Fruit fly (Drosophila melanogaster): ENCODE measurements around the gene IFT46.

The IFT46 gene

dm6 chr2L:18626987-18627386 is 11.1 kb upstream of the IFT46 start (continued):
- TF ChIP-seq otp (GFP tag; IDR thresholded peaks at IDR 0.05) = peak; percentile 85
- TF ChIP-seq CG4854 (GFP tag; optimal IDR thresholded peaks at IDR 0.05) = peak; percentile 90
- TF ChIP-seq Lpt (GFP tag; optimal IDR thresholded peaks at IDR 0.05) = no peak
- TF ChIP-seq exex (tag; optimal IDR thresholded peaks at IDR 0.05) = peak; percentile 71
- peak; percentile 49 for TF ChIP-seq emc (GFP tag; optimal IDR thresholded peaks at IDR 0.05)
- TF ChIP-seq CG31224 (GFP tag; IDR thresholded peaks at IDR 0.05) = peak; percentile 50; the same call in 1 of the 2 replicates
- TF ChIP-seq CG32772 (GFP tag; IDR thresholded peaks at IDR 0.05) = peak; percentile 53
- TF ChIP-seq CG7745 (tag; optimal IDR thresholded peaks at IDR 0.05) = peak; percentile 42
- TF ChIP-seq CG17361 (GFP tag; IDR thresholded peaks at IDR 0.05) = peak; percentile 63; the same call in 2 of the 3 replicates
- peak; percentile 88 for TF ChIP-seq Atf6 (GFP tag; IDR thresholded peaks at IDR 0.05)
- TF ChIP-seq NC2α (GFP tag; optimal IDR thresholded peaks at IDR 0.05) = peak; percentile 91
- TF ChIP-seq dpn (GFP tag; optimal IDR thresholded peaks at IDR 0.05) = peak; percentile 56 to 80
- TF ChIP-seq kni (GFP tag; optimal IDR thresholded peaks at IDR 0.05) = peak; percentile 38
- no peak for TF ChIP-seq vnd (GFP tag; IDR thresholded peaks at IDR 0.05; ENCODE audit: partially characterized antibody)
- peak; percentile 71 for TF ChIP-seq onecut (GFP tag; IDR thresholded peaks at IDR 0.05)
- TF ChIP-seq jigr1 (GFP tag; IDR thresholded peaks at IDR 0.05) = no peak
- TF ChIP-seq tin (GFP tag; optimal IDR thresholded peaks at IDR 0.05) = peak; percentile 13
- TF ChIP-seq CG18599 (GFP tag; optimal IDR thresholded peaks at IDR 0.05) = peak; percentile 93
- no peak for TF ChIP-seq sc (optimal IDR thresholded peaks at IDR 0.05)
- peak; percentile 78 for TF ChIP-seq sc (GFP tag; optimal IDR thresholded peaks at IDR 0.05)
- peak; percentile 78 for TF ChIP-seq CG15479 (GFP tag; optimal IDR thresholded peaks at IDR 0.05)
- TF ChIP-seq CG11398 (GFP tag; optimal IDR thresholded peaks at IDR 0.05) = peak; percentile 90
- peak; percentile 87 for TF ChIP-seq Awh (GFP tag; IDR thresholded peaks at IDR 0.05)
- peak; percentile 76 for TF ChIP-seq repo (GFP tag; optimal IDR thresholded peaks at IDR 0.05)
- peak; percentile 74 for TF ChIP-seq CG6854 (GFP tag; optimal IDR thresholded peaks at IDR 0.05)
- TF ChIP-seq odd (GFP tag; optimal IDR thresholded peaks at IDR 0.05) = peak; percentile 93
- peak; percentile 78 for TF ChIP-seq CG10462 (GFP tag; optimal IDR thresholded peaks at IDR 0.05)
- TF ChIP-seq gsb (GFP tag; IDR thresholded peaks at IDR 0.05) = peak; percentile 51
- TF ChIP-seq CoRest (tag; optimal IDR thresholded peaks at IDR 0.05) = peak; percentile 73
- peak; percentile 47; the same call in 1 of the 2 replicates for TF ChIP-seq bowl (GFP tag; IDR thresholded peaks at IDR 0.05)
- peak; percentile 40 for TF ChIP-seq CG17912 (GFP tag; optimal IDR thresholded peaks at IDR 0.05)
- no peak for TF ChIP-seq dati (GFP tag; IDR thresholded peaks at IDR 0.05)
- peak; percentile 47 for TF ChIP-seq CG4820 (GFP tag; optimal IDR thresholded peaks at IDR 0.05)
- peak; percentile 58 for TF ChIP-seq CG4424 (GFP tag; optimal IDR thresholded peaks at IDR 0.05)
- peak; percentile 76 for TF ChIP-seq CG18011 (GFP tag; optimal IDR thresholded peaks at IDR 0.05)
- TF ChIP-seq Ptx1 (GFP tag; IDR thresholded peaks at IDR 0.05) = 0 out of 2 replicates have a peak, but pooled peaks have one; percentile 11
- TF ChIP-seq CG12236 (GFP tag; optimal IDR thresholded peaks at IDR 0.05) = peak; percentile 92
- no peak for TF ChIP-seq Dfd (GFP tag; optimal IDR thresholded peaks at IDR 0.05)
- peak; percentile 34; the same call in 2 of the 3 replicates for TF ChIP-seq dysf (GFP tag; IDR thresholded peaks at IDR 0.05)
- peak; percentile 85 for TF ChIP-seq maf-S (GFP tag; optimal IDR thresholded peaks at IDR 0.05)
- TF ChIP-seq Nf-YA (GFP tag; IDR thresholded peaks at IDR 0.05) = peak; percentile 71
- peak; percentile 82 for TF ChIP-seq Dek (tag; optimal IDR thresholded peaks at IDR 0.05)
- peak; percentile 50 for TF ChIP-seq ems (GFP tag; optimal IDR thresholded peaks at IDR 0.05)
- no peak for TF ChIP-seq stwl (tag; optimal IDR thresholded peaks at IDR 0.05)
- TF ChIP-seq Xrp1 (GFP tag; IDR thresholded peaks at IDR 0.05) = peak; percentile 80
- peak; percentile 46 for TF ChIP-seq D19B (GFP tag; optimal IDR thresholded peaks at IDR 0.05)
- TF ChIP-seq h (optimal IDR thresholded peaks at IDR 0.05) = no peak
- TF ChIP-seq Rfx (GFP tag; IDR thresholded peaks at IDR 0.05) = peak; percentile 67; the same call in 1 of the 2 replicates
- TF ChIP-seq chn (GFP tag; optimal IDR thresholded peaks at IDR 0.05) = peak; percentile 33
- peak; percentile 58; the same call in 1 of the 3 replicates for TF ChIP-seq so (GFP tag; IDR thresholded peaks at IDR 0.05)
- TF ChIP-seq trem (tag; optimal IDR thresholded peaks at IDR 0.05) = peak; percentile 15
- TF ChIP-seq Hr39 (optimal IDR thresholded peaks at IDR 0.05) = no peak
- TF ChIP-seq NC2β (GFP tag; optimal IDR thresholded peaks at IDR 0.05) = peak; percentile 86
